Fruit fly (Drosophila melanogaster) whole organism, embryonic: ENCODE results near the gene mRpL37.

Experiments used
- Atf3 ChIP-seq: fragments of 200-800 bp; sonication (Bioruptor generic); optimal IDR thresholded peaks from 3 replicates; lab custom pipeline; 2016; ENCODE audit warnings: missing biosample characterization, missing genetic modification characterization
- CG1024 ChIP-seq: fragments of 200-800 bp; sonication (Bioruptor generic); IDR thresholded peaks from 2 replicates; pipeline ENCODE4 v1.3.6; 2022; ENCODE audit warnings: missing biosample characterization, missing genetic modification characterization
- CG10267 ChIP-seq: fragments of 200-800 bp; sonication (Bioruptor generic); optimal IDR thresholded peaks from 2 replicates; lab custom pipeline; 2018; ENCODE audit warnings: missing biosample characterization, mild to moderate bottlenecking, missing genetic modification characterization, moderate library complexity
- CG11398 ChIP-seq: fragments of 200-800 bp; sonication (Bioruptor generic); optimal IDR thresholded peaks from 2 replicates; lab custom pipeline; 2016; ENCODE audit warnings: missing biosample characterization, missing genetic modification characterization
- CG13624 ChIP-seq: fragments of 200-800 bp; sonication (Bioruptor generic); optimal IDR thresholded peaks from 2 replicates; lab custom pipeline; 2016; ENCODE audit warnings: missing biosample characterization, missing genetic modification characterization
- CG13775 ChIP-seq: fragments of 200-800 bp; sonication (Bioruptor generic); optimal IDR thresholded peaks from 3 replicates; lab custom pipeline; 2017; ENCODE audit warnings: missing biosample characterization, mild to moderate bottlenecking, missing genetic modification characterization
- CG14441 ChIP-seq: fragments of 200-800 bp; sonication (Bioruptor generic); IDR thresholded peaks from 2 replicates; pipeline ENCODE4 v1.3.6; 2022; ENCODE audit warnings: missing biosample characterization, missing genetic modification characterization
- CG14710 ChIP-seq: fragments of 200-800 bp; sonication (Bioruptor generic); optimal IDR thresholded peaks from 3 replicates; lab custom pipeline; 2019; ENCODE audit warnings: missing biosample characterization, mild to moderate bottlenecking, missing genetic modification characterization, moderate library complexity
- CG16813 ChIP-seq: fragments of 200-800 bp; sonication (Bioruptor generic); IDR thresholded peaks from 3 replicates; pipeline ENCODE4 v1.3.6; 2022; ENCODE audit warnings: missing biosample characterization, missing genetic modification characterization; ENCODE audit not compliant: partially characterized antibody
- CG17385 ChIP-seq: fragments of 200-800 bp; sonication (Bioruptor generic); optimal IDR thresholded peaks from 3 replicates; lab custom pipeline; 2018; ENCODE audit warnings: missing biosample characterization, mild to moderate bottlenecking, missing genetic modification characterization
- CG17568 ChIP-seq: fragments of 200-800 bp; sonication (Bioruptor generic); optimal IDR thresholded peaks from 2 replicates; lab custom pipeline; 2018; ENCODE audit warnings: missing biosample characterization, mild to moderate bottlenecking, missing genetic modification characterization, moderate library complexity
- CG1792 ChIP-seq: fragments of 200-800 bp; sonication (Bioruptor generic); optimal IDR thresholded peaks from 2 replicates; lab custom pipeline; 2016; ENCODE audit warnings: missing biosample characterization, missing genetic modification characterization
- CG18764 ChIP-seq: fragments of 200-800 bp; sonication (Bioruptor generic); optimal IDR thresholded peaks from 3 replicates; lab custom pipeline; 2016; ENCODE audit warnings: missing biosample characterization, missing genetic modification characterization
- CG31365 ChIP-seq: fragments of 200-800 bp; sonication (Bioruptor generic); optimal IDR thresholded peaks from 2 replicates; lab custom pipeline; 2018; ENCODE audit warnings: missing biosample characterization, mild to moderate bottlenecking, missing genetic modification characterization
- CG6254 ChIP-seq: fragments of 200-800 bp; sonication (Bioruptor generic); optimal IDR thresholded peaks from 3 replicates; lab custom pipeline; 2017; ENCODE audit warnings: mild to moderate bottlenecking, missing biosample characterization, missing genetic modification reagents, missing genetic modification characterization
- CG6813 ChIP-seq: fragments of 200-800 bp; sonication (Bioruptor generic); optimal IDR thresholded peaks from 2 replicates; lab custom pipeline; 2017; ENCODE audit warnings: missing biosample characterization, missing genetic modification characterization, mild to moderate bottlenecking, moderate library complexity, missing genetic modification reagents
- CG7271 ChIP-seq: fragments of 200-800 bp; sonication (Bioruptor generic); optimal IDR thresholded peaks from 2 replicates; lab custom pipeline; 2018; ENCODE audit warnings: missing biosample characterization, mild to moderate bottlenecking, missing genetic modification characterization, moderate library complexity
- CG7745 ChIP-seq: fragments of 200-800 bp; sonication (Bioruptor generic); optimal IDR thresholded peaks from 2 replicates; lab custom pipeline; 2018; ENCODE audit warnings: missing biosample characterization, mild to moderate bottlenecking, missing genetic modification characterization, moderate library complexity
- CG7839 ChIP-seq: fragments of 200-800 bp; sonication (Bioruptor generic); optimal IDR thresholded peaks from 3 replicates; lab custom pipeline; 2018; ENCODE audit warnings: missing biosample characterization, mild to moderate bottlenecking, missing genetic modification characterization, moderate library complexity
- CG8290 ChIP-seq, 3 experiments: fragments of 200-800 bp; sonication (Bioruptor generic); optimal IDR thresholded peaks; 2 replicates each; lab custom pipeline; 2016 to 2019; ENCODE audit warnings: missing biosample characterization in 3 of 3, missing genetic modification characterization in 3 of 3, mild to moderate bottlenecking in 2 of 3, moderate library complexity in 1 of 3
- CG9215 ChIP-seq: fragments of 200-800 bp; sonication (Bioruptor generic); IDR thresholded peaks from 2 replicates; pipeline ENCODE4 v1.3.6; 2022; ENCODE audit warnings: missing biosample characterization, missing genetic modification characterization
- CG9797 ChIP-seq: fragments of 200-800 bp; sonication (Bioruptor generic); optimal IDR thresholded peaks from 3 replicates; lab custom pipeline; 2018; ENCODE audit warnings: missing biosample characterization, mild to moderate bottlenecking, missing genetic modification characterization
- D19B ChIP-seq: fragments of 200-800 bp; sonication (Bioruptor generic); optimal IDR thresholded peaks from 2 replicates; lab custom pipeline; 2017; ENCODE audit warnings: missing biosample characterization, mild to moderate bottlenecking, missing genetic modification characterization
- Dll ChIP-seq: fragments of 200-800 bp; sonication (Bioruptor generic); IDR thresholded peaks from 4 replicates; pipeline ENCODE4 v1.3.6; 2022; ENCODE audit warnings: missing biosample characterization, missing genetic modification characterization; ENCODE audit not compliant: partially characterized antibody
- Doc3 ChIP-seq: fragments of 200-800 bp; sonication (Bioruptor generic); IDR thresholded peaks from 3 replicates; pipeline ENCODE4 v1.3.6; 2022; ENCODE audit warnings: missing biosample characterization, missing genetic modification characterization; ENCODE audit not compliant: partially characterized antibody
- E2f1 ChIP-seq: fragments of 200-800 bp; sonication (Bioruptor generic); IDR thresholded peaks from 2 replicates; pipeline ENCODE4 v1.3.6; 2022; ENCODE audit warnings: missing biosample characterization, missing genetic modification characterization
- HmgZ ChIP-seq: fragments of 200-800 bp; sonication (Bioruptor generic); optimal IDR thresholded peaks from 2 replicates; lab custom pipeline; 2018; ENCODE audit warnings: missing biosample characterization, mild to moderate bottlenecking, missing genetic modification characterization
- Myb ChIP-seq: fragments of 200-800 bp; sonication (Bioruptor generic); optimal IDR thresholded peaks from 2 replicates; lab custom pipeline; 2016; ENCODE audit warnings: missing biosample characterization, missing genetic modification characterization
- Rx ChIP-seq: fragments of 200-800 bp; sonication (Bioruptor generic); IDR thresholded peaks from 2 replicates; pipeline ENCODE4 v1.3.6; 2022; ENCODE audit warnings: missing biosample characterization, missing genetic modification characterization
- Sry-β ChIP-seq: fragments of 200-800 bp; sonication (Bioruptor generic); optimal IDR thresholded peaks from 2 replicates; lab custom pipeline; 2018; ENCODE audit warnings: missing biosample characterization, mild to moderate bottlenecking, missing genetic modification characterization, moderate library complexity
- TFAM ChIP-seq: fragments of 200-800 bp; sonication (Bioruptor generic); optimal IDR thresholded peaks from 2 replicates; lab custom pipeline; 2017; ENCODE audit warnings: missing biosample characterization, missing genetic modification characterization, inconsistent platforms
- Vsx1 ChIP-seq: fragments of 200-800 bp; sonication (Bioruptor generic); optimal IDR thresholded peaks from 2 replicates; lab custom pipeline; 2017; ENCODE audit warnings: missing biosample characterization, mild to moderate bottlenecking, missing genetic modification characterization, missing genetic modification reagents
- ash1 ChIP-seq: fragments of 200-800 bp; sonication (Bioruptor generic); optimal IDR thresholded peaks from 2 replicates; lab custom pipeline; 2018; ENCODE audit warnings: missing biosample characterization, mild to moderate bottlenecking, missing genetic modification characterization
- bowl ChIP-seq: fragments of 200-800 bp; sonication (Bioruptor generic); IDR thresholded peaks from 2 replicates; pipeline ENCODE4 v1.3.6; 2022; ENCODE audit warnings: missing biosample characterization, missing genetic modification characterization
- br ChIP-seq: fragments of >200 bp; optimal IDR thresholded peaks from 2 replicates; lab custom pipeline; 2017
- crp ChIP-seq, 2 experiments: fragments of 200-800 bp; sonication (Bioruptor generic); optimal IDR thresholded peaks; 2 replicates in 1 of 2; 3 replicates in 1 of 2; lab custom pipeline; 2017; ENCODE audit warnings: missing biosample characterization in 2 of 2, missing genetic modification characterization in 2 of 2, mild to moderate bottlenecking in 1 of 2, moderate library complexity in 1 of 2
- dm ChIP-seq: fragments of 200-800 bp; sonication (Bioruptor generic); optimal IDR thresholded peaks from 3 replicates; lab custom pipeline; 2016; ENCODE audit warnings: missing biosample characterization, missing genetic modification characterization
- ems ChIP-seq: fragments of 200-800 bp; sonication (Bioruptor generic); optimal IDR thresholded peaks from 3 replicates; lab custom pipeline; 2016; ENCODE audit warnings: missing biosample characterization, missing genetic modification characterization
- fu2 ChIP-seq: fragments of 200-800 bp; sonication (Bioruptor generic); optimal IDR thresholded peaks from 2 replicates; lab custom pipeline; 2016; ENCODE audit warnings: missing biosample characterization, missing genetic modification characterization
- gcm2 ChIP-seq: fragments of 200-800 bp; sonication (Bioruptor generic); optimal IDR thresholded peaks from 2 replicates; lab custom pipeline; 2016; ENCODE audit warnings: missing biosample characterization, missing genetic modification characterization
- h ChIP-seq: fragments of >200 bp; optimal IDR thresholded peaks from 2 replicates; lab custom pipeline; 2017
- insv ChIP-seq, 2 experiments: fragments of 200-800 bp; sonication (Bioruptor generic); optimal IDR thresholded peaks; 3 replicates each; lab custom pipeline; 2016 to 2018; ENCODE audit warnings: missing biosample characterization in 2 of 2, missing genetic modification characterization in 2 of 2
- kni ChIP-seq: fragments of 200-800 bp; sonication (Bioruptor generic); optimal IDR thresholded peaks from 3 replicates; lab custom pipeline; 2017; ENCODE audit warnings: mild to moderate bottlenecking, missing biosample characterization, missing genetic modification reagents, missing genetic modification characterization
- lbe ChIP-seq: fragments of 200-800 bp; sonication (Bioruptor generic); optimal IDR thresholded peaks from 2 replicates; lab custom pipeline; 2016; ENCODE audit warnings: missing biosample characterization, mild to moderate bottlenecking, missing genetic modification characterization
- pzg ChIP-seq: fragments of 200-800 bp; sonication (Bioruptor generic); optimal IDR thresholded peaks from 3 replicates; lab custom pipeline; 2018; ENCODE audit warnings: missing biosample characterization, mild to moderate bottlenecking, missing genetic modification characterization, moderate library complexity
- sr ChIP-seq: fragments of 200-800 bp; sonication (Bioruptor generic); IDR thresholded peaks from 3 replicates; pipeline ENCODE4 v1.3.6; 2022; ENCODE audit warnings: missing biosample characterization, missing genetic modification characterization
- tll ChIP-seq, 2 experiments: fragments of 200-800 bp in 1 of 2; fragments of >200 bp in 1 of 2; sonication (Bioruptor generic) in 1 of 2; optimal IDR thresholded peaks; 2 replicates each; lab custom pipeline; 2017 to 2019; ENCODE audit warnings: missing biosample characterization in 2 of 2, missing genetic modification characterization in 2 of 2, mild to moderate bottlenecking in 1 of 2, moderate library complexity in 1 of 2
- tna ChIP-seq: fragments of 200-800 bp; sonication (Bioruptor generic); IDR thresholded peaks from 2 replicates; pipeline ENCODE4 v1.3.6; 2022; ENCODE audit warnings: missing biosample characterization, missing genetic modification characterization; ENCODE audit not compliant: partially characterized antibody
- tx ChIP-seq: fragments of 200-800 bp; sonication (Bioruptor generic); optimal IDR thresholded peaks from 2 replicates; lab custom pipeline; 2016; ENCODE audit warnings: missing biosample characterization, missing genetic modification characterization
- usp ChIP-seq: fragments of >200 bp; optimal IDR thresholded peaks from 2 replicates; lab custom pipeline; 2017; ENCODE audit warnings: missing biosample characterization, missing genetic modification characterization

Gene mRpL37

DNA sequence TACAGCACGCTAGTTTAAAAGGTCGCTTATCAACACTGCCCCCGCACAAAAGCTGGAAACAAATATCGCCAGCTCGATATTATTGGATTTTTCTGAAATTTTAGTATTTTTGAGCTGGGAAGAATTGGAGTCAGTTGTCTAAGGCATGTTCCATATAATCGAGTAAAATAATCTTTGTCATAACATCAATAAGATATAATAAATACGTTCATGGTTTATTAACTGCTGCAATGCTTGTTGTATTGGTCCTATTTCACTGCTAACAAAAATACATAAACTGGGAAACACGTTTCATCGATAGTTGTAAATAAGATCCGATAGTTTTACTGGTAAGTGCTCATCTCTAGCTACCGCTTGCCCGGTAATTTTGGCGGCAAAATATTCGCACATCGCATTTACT, 4.3 kb upstream of the mRpL37 start, which contains the start of the genes Art1 and Mcm5 (continued):
- TF ChIP-seq crp (GFP tag; optimal IDR thresholded peaks at IDR 0.05; lab: Kevin White, UChicago) (peak in 1 of 2 experiments; percentile 49), HmgZ (peak; percentile 49), Doc3 (GFP tag; lab: Robert Waterston, UW) (peak; percentile 96), pzg (peak; percentile 78), CG17385 (peak; percentile 2), Dll (GFP tag; lab: Robert Waterston, UW) (peak; percentile 99), bowl (GFP tag; lab: Robert Waterston, UW) (no peak), CG6813 (GFP tag; lab: Kevin White, UChicago) (no peak), insv (GFP tag; optimal IDR thresholded peaks at IDR 0.05; lab: Kevin White, UChicago) (peak in 1 of 2 experiments; percentile 40), CG13624 (GFP tag; lab: Kevin White, UChicago) (peak; percentile 63), Atf3 (GFP tag; lab: Kevin White, UChicago) (peak; percentile 35), CG7745 (no peak), CG17568 (GFP tag; lab: Kevin White, UChicago) (no peak), CG14710 (tag; lab: Kevin White, UChicago) (peak; percentile 83), gcm2 (no peak), h (lab: Kevin White, UChicago) (no peak), CG1792 (peak; percentile 19), CG13775 (GFP tag; lab: Kevin White, UChicago) (peak; percentile 56), ems (peak; percentile 6), CG18764 (GFP tag; lab: Kevin White, UChicago) (peak; percentile 27), lbe (GFP tag; lab: Kevin White, UChicago) (no peak), Vsx1 (GFP tag; lab: Kevin White, UChicago) (no peak), ash1 (GFP tag; lab: Kevin White, UChicago) (no peak), tx (peak; percentile 30), CG10267 (peak; percentile 98), D19B (GFP tag; lab: Kevin White, UChicago) (no peak), Myb (GFP tag; lab: Kevin White, UChicago) (peak; percentile 58), dm (peak; percentile 92), CG7839 (tag; lab: Kevin White, UChicago) (no peak), tna (no peak; the same call in 1 of the 2 replicates), fu2 (GFP tag; lab: Kevin White, UChicago) (peak; percentile 34), sr (no peak), CG14441 (GFP tag; lab: Robert Waterston, UW) (no peak), TFAM (no peak), Rx (GFP tag; lab: Robert Waterston, UW) (no peak), CG6254 (no peak), CG7271 (tag; lab: Kevin White, UChicago) (no peak), CG16813 (GFP tag; lab: Robert Waterston, UW) (peak; percentile 96), CG1024 (GFP tag; lab: Robert Waterston, UW) (no peak), CG31365 (tag; lab: Kevin White, UChicago) (no peak), CG8290 (GFP tag; optimal IDR thresholded peaks at IDR 0.05; lab: Kevin White, UChicago) (peak; percentile 45), CG8290 (tag; optimal IDR thresholded peaks at IDR 0.05; lab: Kevin White, UChicago) (no peak), tll (GFP tag; optimal IDR thresholded peaks at IDR 0.05; lab: Kevin White, UChicago) (peak; percentile 31 to 59), Sry-β (no peak), br (lab: Kevin White, UChicago) (no peak), CG9215 (GFP tag; lab: Robert Waterston, UW) (peak; percentile 24; the same call in 1 of the 2 replicates), CG11398 (GFP tag; lab: Kevin White, UChicago) (peak; percentile 8), CG9797 (GFP tag; lab: Kevin White, UChicago) (peak; percentile 89), kni (GFP tag; lab: Kevin White, UChicago) (no peak), usp (GFP tag; lab: Kevin White, UChicago) (no peak), E2f1 (GFP tag; lab: Robert Waterston, UW) (peak; percentile 74)
